In the genomic region with DNA sequence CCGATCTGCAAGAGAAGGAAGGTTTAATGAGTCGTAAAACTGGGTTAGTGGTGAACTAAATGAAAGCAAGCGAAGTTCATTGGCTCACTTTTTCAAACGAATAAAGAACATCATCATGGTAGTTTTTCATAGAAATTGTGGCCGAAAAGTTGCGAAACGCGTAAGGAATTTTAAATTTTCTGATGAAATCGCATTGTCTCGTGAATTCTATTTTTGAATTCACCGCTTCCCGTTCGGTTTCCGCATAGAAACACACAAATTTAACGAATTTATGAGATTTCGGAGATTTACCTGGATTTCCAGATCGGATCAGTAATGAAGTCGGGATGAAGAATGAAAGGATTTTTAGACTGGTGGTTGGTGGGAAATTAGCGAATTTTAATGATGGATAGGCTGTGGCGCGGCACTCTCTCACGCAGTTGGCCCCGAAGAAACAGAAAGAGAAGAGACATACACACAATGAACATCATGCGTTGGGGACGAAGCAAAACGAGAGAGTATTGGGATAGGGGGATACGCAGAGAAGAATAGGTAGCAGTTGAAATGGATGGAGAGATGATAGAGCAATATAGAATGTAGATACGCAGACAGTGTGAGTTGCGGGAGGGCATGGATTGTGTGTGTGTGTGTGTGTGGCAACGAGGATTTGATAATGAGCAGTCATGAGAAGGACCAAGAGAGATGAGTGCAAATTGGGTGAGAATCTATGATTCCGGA, we compare ENCODE assay signal across 5 worm cellular contexts.
TF ChIP-seq lines count a peak whose summit lies in the region.

No protein-coding gene starts in this region.

TF ChIP-seq in whole organism, L1 larva, 84 proteins besides CTCF, POLR2A, EP300 and RAD21 (continues in another document):
- TF ChIP-seq lsy-2 (tag; optimal IDR thresholded peaks at IDR 0.05; lab: Kevin White, UChicago), result peak; percentile 64 to 68
- TF ChIP-seq blmp-1 (tag; optimal IDR thresholded peaks at IDR 0.05; lab: Kevin White, UChicago), result peak; percentile 66
- peak in 2 of 3 experiments; percentile 22 to 39 for TF ChIP-seq dpl-1 (GFP tag; optimal IDR thresholded peaks at IDR 0.05; lab: Kevin White, UChicago)
- TF ChIP-seq snpc-4 (tag; optimal IDR thresholded peaks at IDR 0.05; lab: Kevin White, UChicago), result peak; percentile 38
- no peak for TF ChIP-seq pag-3 (tag; optimal IDR thresholded peaks at IDR 0.05; lab: Kevin White, UChicago; ENCODE audit: borderline replicate concordance, insufficient read depth)
- TF ChIP-seq irx-1 (tag; optimal IDR thresholded peaks at IDR 0.05; lab: Kevin White, UChicago), result peak; percentile 5
- peak; percentile 45 for TF ChIP-seq fkh-8 (tag; optimal IDR thresholded peaks at IDR 0.05; lab: Kevin White, UChicago)
- peak; percentile 1 for TF ChIP-seq C04F5.9 (tag; optimal IDR thresholded peaks at IDR 0.05; lab: Kevin White, UChicago)
- no peak for TF ChIP-seq elt-2 (tag; optimal IDR thresholded peaks at IDR 0.05; lab: Kevin White, UChicago)
- TF ChIP-seq tbx-2 (tag; optimal IDR thresholded peaks at IDR 0.05; lab: Kevin White, UChicago), result peak; percentile 68
- TF ChIP-seq jun-1 (tag; optimal IDR thresholded peaks at IDR 0.05; lab: Kevin White, UChicago), result peak; percentile 8
- TF ChIP-seq mep-1 (tag; optimal IDR thresholded peaks at IDR 0.05; lab: Kevin White, UChicago), result peak; percentile 43
- TF ChIP-seq efl-1 (optimal IDR thresholded peaks at IDR 0.05; lab: Kevin White, UChicago), result peak; percentile 53 to 64
- no peak for TF ChIP-seq efl-1 (GFP tag; optimal IDR thresholded peaks at IDR 0.05 in 1 of 2; lab: Kevin White, UChicago)
- no peak for TF ChIP-seq nhr-77 (tag; optimal IDR thresholded peaks at IDR 0.05; lab: Kevin White, UChicago)
- TF ChIP-seq xbp-1 (tag; optimal IDR thresholded peaks at IDR 0.05; lab: Kevin White, UChicago), result peak; percentile 42

TF ChIP-seq in whole organism, L3 larva, 47 proteins besides CTCF, POLR2A, EP300 and RAD21 (continues in another document):
- TF ChIP-seq elt-3 (tag; optimal IDR thresholded peaks at IDR 0.05; lab: Kevin White, UChicago) (no peak), nfya-1 (tag; optimal IDR thresholded peaks at IDR 0.05; lab: Kevin White, UChicago; ENCODE audit: insufficient read depth) (peak; percentile 82), daf-12 (tag; optimal IDR thresholded peaks at IDR 0.05; lab: Kevin White, UChicago) (no peak), lsy-12 (tag; optimal IDR thresholded peaks at IDR 0.05; lab: Kevin White, UChicago) (peak; percentile 8), nhr-23 (tag; optimal IDR thresholded peaks at IDR 0.05; lab: Kevin White, UChicago) (peak; percentile 11), unc-62 (GFP tag; optimal IDR thresholded peaks at IDR 0.05; lab: Kevin White, UChicago) (no peak), nhr-25 (tag; optimal IDR thresholded peaks at IDR 0.05; lab: Kevin White, UChicago) (peak; percentile 44), tbx-2 (tag; optimal IDR thresholded peaks at IDR 0.05; lab: Kevin White, UChicago) (peak; percentile 40), ZK546.5 (tag; optimal IDR thresholded peaks at IDR 0.05; lab: Kevin White, UChicago) (no peak), jun-1 (tag; optimal IDR thresholded peaks at IDR 0.05; lab: Kevin White, UChicago) (no peak), hmg-11 (tag; optimal IDR thresholded peaks at IDR 0.05; lab: Kevin White, UChicago) (peak; percentile 90), skn-1 (tag; optimal IDR thresholded peaks at IDR 0.05; lab: Kevin White, UChicago) (no peak), ama-1 (optimal IDR thresholded peaks at IDR 0.05; lab: Kevin White, UChicago) (no peak), lin-39 (tag; optimal IDR thresholded peaks at IDR 0.05; lab: Kevin White, UChicago) (peak; percentile 71), pha-4 (tag; optimal IDR thresholded peaks at IDR 0.05; lab: Kevin White, UChicago) (no peak), elt-1 (tag; optimal IDR thresholded peaks at IDR 0.05; lab: Kevin White, UChicago) (no peak), pqm-1 (tag; optimal IDR thresholded peaks at IDR 0.05; lab: Kevin White, UChicago) (no peak), nhr-11 (tag; optimal IDR thresholded peaks at IDR 0.05; lab: Kevin White, UChicago) (no peak)

TF ChIP-seq in whole organism, early embryonic, 17 proteins besides CTCF, POLR2A, EP300 and RAD21:
- TF ChIP-seq hnd-1 (tag; optimal IDR thresholded peaks at IDR 0.05; lab: Kevin White, UChicago) (no peak), aly-1 (tag; optimal IDR thresholded peaks at IDR 0.05; lab: Kevin White, UChicago) (no peak), flt-1 (GFP tag; IDR thresholded peaks at IDR 0.05; lab: Robert Waterston, UW) (no peak), B0310.2 (tag; optimal IDR thresholded peaks at IDR 0.05; lab: Kevin White, UChicago) (no peak), hmg-4 (GFP tag; optimal IDR thresholded peaks at IDR 0.05; lab: Kevin White, UChicago) (no peak), hmbx-1 (tag; optimal IDR thresholded peaks at IDR 0.05; lab: Kevin White, UChicago) (no peak), F13C5.2 (tag; optimal IDR thresholded peaks at IDR 0.05; lab: Kevin White, UChicago) (peak; percentile 46), ceh-36 (tag; optimal IDR thresholded peaks at IDR 0.05; lab: Kevin White, UChicago) (no peak), ceh-13 (GFP tag; optimal IDR thresholded peaks at IDR 0.05; lab: Kevin White, UChicago) (no peak)
TF ChIP-seq in whole organism, early embryonic: peak in this region for 1.

TF ChIP-seq in whole organism, midembryonic, 9 proteins besides CTCF, POLR2A, EP300 and RAD21:
- TF ChIP-seq ref-1 (GFP tag; conservative IDR thresholded peaks at IDR 0.05; lab: Robert Waterston, UW) (no peak), tab-1 (GFP tag; IDR thresholded peaks at IDR 0.05; lab: Robert Waterston, UW) (no peak), cog-1 (tag; optimal IDR thresholded peaks at IDR 0.05; lab: Kevin White, UChicago) (peak; percentile 24), ztf-23 (GFP tag; IDR thresholded peaks at IDR 0.05; lab: Robert Waterston, UW) (no peak), med-1 (GFP tag; optimal IDR thresholded peaks at IDR 0.05; lab: Kevin White, UChicago; ENCODE audit: insufficient read depth) (no peak), klf-2 (GFP tag; conservative IDR thresholded peaks at IDR 0.05; lab: Robert Waterston, UW) (no peak)

TF ChIP-seq in whole organism, young adult, 124 proteins besides CTCF, POLR2A, EP300 and RAD21:
- TF ChIP-seq Y53G8AR.9 (GFP tag; conservative IDR thresholded peaks at IDR 0.05; lab: Robert Waterston, UW), result 0 out of 2 replicates have a peak, but pooled peaks have one; percentile 29
- peak; percentile 19 for TF ChIP-seq lin-54 (GFP tag; optimal IDR thresholded peaks at IDR 0.05; lab: Kevin White, UChicago)
- TF ChIP-seq tbp1 (GFP tag; optimal IDR thresholded peaks at IDR 0.05; lab: Kevin White, UChicago), result peak; percentile 3
- no peak for TF ChIP-seq C06A6.2 (GFP tag; conservative IDR thresholded peaks at IDR 0.05; lab: Robert Waterston, UW)
- 0 out of 2 replicates have a peak, but pooled peaks have one; percentile 10 for TF ChIP-seq rcor-1 (GFP tag; IDR thresholded peaks at IDR 0.05; lab: Robert Waterston, UW)
- TF ChIP-seq lin-40 (tag; optimal IDR thresholded peaks at IDR 0.05; lab: Kevin White, UChicago), result peak; percentile 4
- TF ChIP-seq cebp-1 (GFP tag; IDR thresholded peaks at IDR 0.05; lab: Robert Waterston, UW), result no peak
- TF ChIP-seq cebp-1 (tag; optimal IDR thresholded peaks at IDR 0.05; lab: Kevin White, UChicago), result peak; percentile 68
- peak; percentile 18 for TF ChIP-seq chd-7 (tag; optimal IDR thresholded peaks at IDR 0.05; lab: Kevin White, UChicago)
- TF ChIP-seq ceh-27 (GFP tag; optimal IDR thresholded peaks at IDR 0.05; lab: Kevin White, UChicago), result peak; percentile 48
- TF ChIP-seq hmg-1.2 (GFP tag; IDR thresholded peaks at IDR 0.05; lab: Robert Waterston, UW), result peak; percentile 91
- TF ChIP-seq egrh-3 (GFP tag; IDR thresholded peaks at IDR 0.05; lab: Robert Waterston, UW), result no peak
- TF ChIP-seq nhr-90 (tag; optimal IDR thresholded peaks at IDR 0.05; lab: Kevin White, UChicago), result no peak
- TF ChIP-seq K12H6.12 (tag; optimal IDR thresholded peaks at IDR 0.05; lab: Kevin White, UChicago), result peak; percentile 29
- TF ChIP-seq lin-26 (GFP tag; IDR thresholded peaks at IDR 0.05; lab: Robert Waterston, UW), result peak; percentile 37; the same call in 1 of the 2 replicates

Comparison
In these comparisons a context has a peak if more than half of its experiments do, and no peak if none do; other contexts are left out.
1. Of the 8 proteins assayed by ChIP-seq in both whole organism, young adult and whole organism, L1 larva: peak only in whole organism, young adult: none; only in whole organism, L1 larva: dpl-1 and snpc-4; in both: none; in neither: 4; mixed calls (peak in some experiments, not most) for 2.